Worm (Caenorhabditis elegans): Measurements from ENCODE around the gene ntp-1.
A peak's percentile ranks its signal among the peaks of the same experiment; 100 is the strongest.

ntp-1 gene

ce11 chrIV:7808583-7808982, 14.0 kb upstream of the ntp-1 start, which contains the start of gene C33H5.1:
Gene C33H5.1 (plus strand): TSS chrIV:7808912.
- no peak for TF ChIP-seq aptf-2 (GFP tag; conservative IDR thresholded peaks at IDR 0.05)

ce11 chrIV:7804740-7805139, 10.1 kb upstream of the ntp-1 start, which contains the start of gene C33H5.2:
Gene C33H5.2 (plus strand): TSS chrIV:7805040.
- TF ChIP-seq F37B4.10 (GFP tag; IDR thresholded peaks at IDR 0.05): no peak
- TF ChIP-seq aptf-2 (GFP tag; conservative IDR thresholded peaks at IDR 0.05): no peak
- no peak for TF ChIP-seq rec-8 (tag; optimal IDR thresholded peaks at IDR 0.05)
- no peak for TF ChIP-seq nfya-2 (GFP tag; IDR thresholded peaks at IDR 0.05)
- no peak for TF ChIP-seq dox-1 (GFP tag; IDR thresholded peaks at IDR 0.05)
- no peak for TF ChIP-seq ets-4 (GFP tag; optimal IDR thresholded peaks at IDR 0.05)
- no peak for TF ChIP-seq nhr-120 (GFP tag; IDR thresholded peaks at IDR 0.05)

- TF ChIP-seq dpff-1 (tag; optimal IDR thresholded peaks at IDR 0.05) (no peak), akir-1 (GFP tag; optimal IDR thresholded peaks at IDR 0.05) (no peak), C17E4.6 (GFP tag; IDR thresholded peaks at IDR 0.05) (no peak), ztf-26 (tag; optimal IDR thresholded peaks at IDR 0.05) (no peak)
These were observed 8.6 kb upstream of the ntp-1 start, which contains the start of gene C33H5.16 for ce11 chrIV:7803250-7803649. Gene C33H5.16 (minus strand): TSS chrIV:7803350.

- TF ChIP-seq lir-1 (GFP tag; conservative IDR thresholded peaks at IDR 0.05) (no peak), mes-4 (tag; optimal IDR thresholded peaks at IDR 0.05) (no peak), chd-7 (tag; optimal IDR thresholded peaks at IDR 0.05) (no peak), unc-62 (GFP tag; optimal IDR thresholded peaks at IDR 0.05) (no peak), egl-44 (GFP tag; IDR thresholded peaks at IDR 0.05) (no peak), fkh-3 (tag; optimal IDR thresholded peaks at IDR 0.05) (peak; percentile 65), D2030.7 (GFP tag; IDR thresholded peaks at IDR 0.05) (no peak), Y56A3A.18 (GFP tag; IDR thresholded peaks at IDR 0.05) (0 out of 2 replicates have a peak, but pooled peaks have one; percentile 47), aptf-3 (GFP tag; IDR thresholded peaks at IDR 0.05) (no peak), lsl-1 (GFP tag; optimal IDR thresholded peaks at IDR 0.05) (peak; percentile 3), madf-6 (GFP tag; IDR thresholded peaks at IDR 0.05) (peak; percentile 82), T26A5.8 (tag; optimal IDR thresholded peaks at IDR 0.05) (peak; percentile 20), cebp-1 (GFP tag; IDR thresholded peaks at IDR 0.05) (no peak), cebp-1 (tag; optimal IDR thresholded peaks at IDR 0.05) (no peak), snpc-1.3 (tag; optimal IDR thresholded peaks at IDR 0.05; ENCODE audit: insufficient read depth) (peak; percentile 41), hlh-12 (tag; optimal IDR thresholded peaks at IDR 0.05) (no peak), tlf-1 (GFP tag; optimal IDR thresholded peaks at IDR 0.05) (peak; percentile 43), F49E8.2 (tag; optimal IDR thresholded peaks at IDR 0.05; ENCODE audit: insufficient read depth) (peak; percentile 80), cebp-2 (GFP tag; IDR thresholded peaks at IDR 0.05) (no peak), hsf-1 (GFP tag; IDR thresholded peaks at IDR 0.05) (no peak; the same call in none of the 2 replicates), sdz-38 (tag; optimal IDR thresholded peaks at IDR 0.05) (no peak), tbx-9 (tag; optimal IDR thresholded peaks at IDR 0.05; ENCODE audit: borderline replicate concordance) (no peak), nhr-90 (tag; optimal IDR thresholded peaks at IDR 0.05) (no peak), F10E7.11 (tag; optimal IDR thresholded peaks at IDR 0.05) (no peak), attf-6 (GFP tag; IDR thresholded peaks at IDR 0.05) (peak; percentile 82), mel-28 (tag; optimal IDR thresholded peaks at IDR 0.05; ENCODE audit: borderline replicate concordance) (no peak), B0035.1 (tag; optimal IDR thresholded peaks at IDR 0.05) (no peak), aptf-2 (GFP tag; conservative IDR thresholded peaks at IDR 0.05) (no peak), ama-1 (optimal IDR thresholded peaks at IDR 0.05) (no peak), ama-1 (GFP tag; optimal IDR thresholded peaks at IDR 0.05) (peak in 1 of 2 experiments; percentile 94), nhr-120 (GFP tag; IDR thresholded peaks at IDR 0.05) (no peak), dpff-1 (tag; optimal IDR thresholded peaks at IDR 0.05) (no peak), F22D6.2 (tag; optimal IDR thresholded peaks at IDR 0.05) (no peak), attf-3 (GFP tag; conservative IDR thresholded peaks at IDR 0.05) (no peak), nfya-1 (tag; optimal IDR thresholded peaks at IDR 0.05; ENCODE audit: borderline replicate concordance, insufficient read depth) (no peak), nhr-179 (tag; optimal IDR thresholded peaks at IDR 0.05) (no peak), nfya-2 (GFP tag; IDR thresholded peaks at IDR 0.05) (no peak)
These were observed 5.7 kb upstream of the ntp-1 start for ce11 chrIV:7800338-7800737.
